Fruit fly (Drosophila melanogaster) whole organism, embryonic: ENCODE results near the gene CG42815.

ENCODE experiments used
- Atf6 ChIP-seq: fragments of 200-800 bp; sonication (Bioruptor generic); IDR thresholded peaks from 2 replicates; pipeline ENCODE4 v1.3.6; 2022; ENCODE audit warnings: missing biosample characterization, missing genetic modification characterization
- CG10654 ChIP-seq: fragments of 200-800 bp; sonication (Bioruptor generic); optimal IDR thresholded peaks from 2 replicates; lab custom pipeline; 2016; ENCODE audit warnings: missing biosample characterization, missing genetic modification characterization
- CG10979 ChIP-seq: fragments of 200-800 bp; sonication (Bioruptor generic); optimal IDR thresholded peaks from 2 replicates; lab custom pipeline; 2018; ENCODE audit warnings: missing biosample characterization, mild to moderate bottlenecking, missing genetic modification characterization, moderate library complexity
- CG11093 ChIP-seq: fragments of 200-800 bp; sonication (Bioruptor generic); IDR thresholded peaks from 3 replicates; pipeline ENCODE4 v1.3.6; 2022; ENCODE audit warnings: missing biosample characterization, missing genetic modification characterization
- CG11696 ChIP-seq: fragments of 200-800 bp; sonication (Bioruptor generic); IDR thresholded peaks from 2 replicates; pipeline ENCODE4 v1.3.6; 2022; ENCODE audit warnings: missing biosample characterization, missing genetic modification characterization
- CG13775 ChIP-seq: fragments of 200-800 bp; sonication (Bioruptor generic); optimal IDR thresholded peaks from 3 replicates; lab custom pipeline; 2017; ENCODE audit warnings: missing biosample characterization, mild to moderate bottlenecking, missing genetic modification characterization
- CG2199 ChIP-seq: fragments of 200-800 bp; sonication (Bioruptor generic); IDR thresholded peaks from 3 replicates; pipeline ENCODE4 v1.3.6; 2022; ENCODE audit warnings: missing biosample characterization, missing genetic modification characterization
- CG2678 ChIP-seq: fragments of 200-800 bp; sonication (Bioruptor generic); optimal IDR thresholded peaks from 3 replicates; lab custom pipeline; 2019; ENCODE audit warnings: missing biosample characterization, mild to moderate bottlenecking, missing genetic modification characterization, moderate library complexity
- CG31441 ChIP-seq: fragments of 200-800 bp; sonication (Bioruptor generic); IDR thresholded peaks from 2 replicates; pipeline ENCODE4 v1.3.6; 2022; ENCODE audit warnings: missing biosample characterization, missing genetic modification characterization
- CG32772 ChIP-seq: fragments of 200-800 bp; sonication (Bioruptor generic); IDR thresholded peaks from 2 replicates; pipeline ENCODE4 v1.3.6; 2022; ENCODE audit warnings: missing biosample characterization, missing genetic modification characterization
- CG3281 ChIP-seq: fragments of 200-800 bp; sonication (Bioruptor generic); optimal IDR thresholded peaks from 3 replicates; lab custom pipeline; 2017; ENCODE audit warnings: missing biosample characterization, mild to moderate bottlenecking, missing genetic modification characterization
- CG3838 ChIP-seq: fragments of 200-800 bp; sonication (Bioruptor generic); optimal IDR thresholded peaks from 3 replicates; lab custom pipeline; 2016; ENCODE audit warnings: missing biosample characterization, missing genetic modification characterization
- CG42726 ChIP-seq: fragments of 200-800 bp; sonication (Bioruptor generic); IDR thresholded peaks from 2 replicates; pipeline ENCODE4 v1.3.6; 2022; ENCODE audit warnings: missing biosample characterization, missing genetic modification characterization; ENCODE audit not compliant: partially characterized antibody
- CG4282 ChIP-seq: fragments of 200-800 bp; sonication (Bioruptor generic); optimal IDR thresholded peaks from 2 replicates; lab custom pipeline; 2016; ENCODE audit warnings: missing biosample characterization, missing genetic modification characterization
- CG5953 ChIP-seq: fragments of 200-800 bp; sonication (Bioruptor generic); IDR thresholded peaks from 2 replicates; pipeline ENCODE4 v1.3.6; 2022; ENCODE audit warnings: missing biosample characterization, missing genetic modification characterization
- CG6689 ChIP-seq: fragments of 200-800 bp; sonication (Bioruptor generic); IDR thresholded peaks from 2 replicates; pipeline ENCODE4 v1.3.6; 2022; ENCODE audit warnings: missing biosample characterization, missing genetic modification characterization
- CG6791 ChIP-seq: fragments of 200-800 bp; sonication (Bioruptor generic); IDR thresholded peaks from 3 replicates; pipeline ENCODE4 v1.3.6; 2022; ENCODE audit warnings: missing biosample characterization, missing genetic modification characterization; ENCODE audit not compliant: partially characterized antibody
- CG7786 ChIP-seq: fragments of 200-800 bp; sonication (Bioruptor generic); optimal IDR thresholded peaks from 2 replicates; lab custom pipeline; 2016; ENCODE audit warnings: missing biosample characterization, missing genetic modification characterization
- CG9797 ChIP-seq: fragments of 200-800 bp; sonication (Bioruptor generic); optimal IDR thresholded peaks from 3 replicates; lab custom pipeline; 2018; ENCODE audit warnings: missing biosample characterization, mild to moderate bottlenecking, missing genetic modification characterization
- CHES-1-like ChIP-seq: fragments of 200-800 bp; sonication (Bioruptor generic); optimal IDR thresholded peaks from 2 replicates; lab custom pipeline; 2016; ENCODE audit warnings: missing biosample characterization, missing genetic modification characterization
- Dll ChIP-seq: fragments of 200-800 bp; sonication (Bioruptor generic); IDR thresholded peaks from 4 replicates; pipeline ENCODE4 v1.3.6; 2022; ENCODE audit warnings: missing biosample characterization, missing genetic modification characterization; ENCODE audit not compliant: partially characterized antibody
- H2.0 ChIP-seq: fragments of 200-800 bp; sonication (Bioruptor generic); IDR thresholded peaks from 2 replicates; pipeline ENCODE4 v1.3.6; 2022; ENCODE audit warnings: missing biosample characterization, missing genetic modification characterization
- HmgD ChIP-seq: fragments of 200-800 bp; sonication (Bioruptor generic); optimal IDR thresholded peaks from 3 replicates; lab custom pipeline; 2016; ENCODE audit warnings: missing biosample characterization, missing genetic modification characterization
- HmgZ ChIP-seq: fragments of 200-800 bp; sonication (Bioruptor generic); optimal IDR thresholded peaks from 2 replicates; lab custom pipeline; 2018; ENCODE audit warnings: missing biosample characterization, mild to moderate bottlenecking, missing genetic modification characterization
- Lhr ChIP-seq: fragments of 200-800 bp; sonication (Bioruptor generic); optimal IDR thresholded peaks from 3 replicates; lab custom pipeline; 2017; ENCODE audit warnings: mild to moderate bottlenecking, missing biosample characterization, missing genetic modification reagents, missing genetic modification characterization
- Nf-YA ChIP-seq: fragments of 200-800 bp; sonication (Bioruptor generic); IDR thresholded peaks from 2 replicates; pipeline ENCODE4 v1.3.6; 2022; ENCODE audit warnings: missing biosample characterization, missing genetic modification characterization
- Oli ChIP-seq: fragments of 200-800 bp; sonication (Bioruptor generic); optimal IDR thresholded peaks from 2 replicates; lab custom pipeline; 2018; ENCODE audit warnings: missing biosample characterization, mild to moderate bottlenecking, missing genetic modification characterization, moderate library complexity
- Taf1 ChIP-seq: fragments of 200-800 bp; sonication (Bioruptor generic); IDR thresholded peaks from 2 replicates; pipeline ENCODE4 v1.3.6; 2022; ENCODE audit warnings: missing biosample characterization, missing genetic modification characterization
- abd-A ChIP-seq: fragments of 200-800 bp; sonication (Bioruptor generic); optimal IDR thresholded peaks from 3 replicates; lab custom pipeline; 2019; ENCODE audit warnings: missing biosample characterization, mild to moderate bottlenecking, missing genetic modification characterization, moderate library complexity
- aop ChIP-seq: fragments of 200-800 bp; sonication (Bioruptor generic); IDR thresholded peaks from 2 replicates; pipeline ENCODE4 v1.3.6; 2022; ENCODE audit warnings: missing biosample characterization, missing genetic modification characterization
- ato ChIP-seq: fragments of 200-800 bp; sonication (Bioruptor generic); IDR thresholded peaks from 2 replicates; pipeline ENCODE4 v1.3.6; 2022; ENCODE audit warnings: missing biosample characterization, missing genetic modification characterization; ENCODE audit not compliant: partially characterized antibody
- cad ChIP-seq: fragments of >200 bp; optimal IDR thresholded peaks from 2 replicates; lab custom pipeline; 2017; ENCODE audit warnings: missing biosample characterization, missing genetic modification characterization
- chinmo ChIP-seq: fragments of 200-800 bp; sonication (Bioruptor generic); IDR thresholded peaks from 4 replicates; pipeline ENCODE4 v1.3.6; 2022; ENCODE audit warnings: missing biosample characterization, missing genetic modification characterization; ENCODE audit not compliant: partially characterized antibody
- crol ChIP-seq: fragments of 200-800 bp; sonication (Bioruptor generic); IDR thresholded peaks from 2 replicates; pipeline ENCODE4 v1.3.6; 2022; ENCODE audit warnings: missing biosample characterization, missing genetic modification characterization
- disco-r ChIP-seq: fragments of 200-800 bp; sonication (Bioruptor generic); optimal IDR thresholded peaks from 2 replicates; lab custom pipeline; 2016; ENCODE audit warnings: missing biosample characterization, missing genetic modification characterization
- fd102C ChIP-seq: fragments of 200-800 bp; sonication (Bioruptor generic); optimal IDR thresholded peaks from 2 replicates; lab custom pipeline; 2018; ENCODE audit warnings: missing biosample characterization, mild to moderate bottlenecking, missing genetic modification characterization, moderate library complexity
- ftz-f1 ChIP-seq: fragments of 200-800 bp; sonication (Bioruptor generic); optimal IDR thresholded peaks from 2 replicates; lab custom pipeline; 2016; ENCODE audit warnings: missing biosample characterization, missing genetic modification characterization
- grau ChIP-seq: fragments of 200-800 bp; optimal IDR thresholded peaks from 3 replicates; lab custom pipeline; 2019; ENCODE audit warnings: missing biosample characterization, mild to moderate bottlenecking, missing genetic modification characterization, moderate library complexity
- jing ChIP-seq: fragments of 200-800 bp; sonication (Bioruptor generic); optimal IDR thresholded peaks from 2 replicates; lab custom pipeline; 2018; ENCODE audit warnings: missing biosample characterization, mild to moderate bottlenecking, missing genetic modification characterization
- kay ChIP-seq: fragments of 200-800 bp; sonication (Bioruptor generic); optimal IDR thresholded peaks from 2 replicates; lab custom pipeline; 2016; ENCODE audit warnings: missing biosample characterization, missing genetic modification characterization
- lab ChIP-seq: fragments of 200-800 bp; sonication (Bioruptor generic); optimal IDR thresholded peaks from 3 replicates; lab custom pipeline; 2017; ENCODE audit warnings: missing biosample characterization, missing genetic modification characterization, mild to moderate bottlenecking, moderate library complexity, missing genetic modification reagents
- pita ChIP-seq: fragments of 200-800 bp; sonication (Bioruptor generic); optimal IDR thresholded peaks from 2 replicates; lab custom pipeline; 2017; ENCODE audit warnings: missing biosample characterization, mild to moderate bottlenecking, missing genetic modification characterization
- prd ChIP-seq, 3 experiments: fragments of >200 bp in 2 of 3; fragments of 200-800 bp in 1 of 3; sonication (Bioruptor generic) in 1 of 3; optimal IDR thresholded peaks in 2 of 3; IDR thresholded peaks in 1 of 3; 2 replicates in 2 of 3; 3 replicates in 1 of 3; pipeline versions ENCODE4 v1.3.6 to Lab custom; 2017 to 2022; ENCODE audit warnings: missing biosample characterization in 1 of 3, missing genetic modification characterization in 1 of 3
- salm ChIP-seq: fragments of 200-800 bp; sonication (Bioruptor generic); optimal IDR thresholded peaks from 2 replicates; lab custom pipeline; 2018; ENCODE audit warnings: missing biosample characterization, mild to moderate bottlenecking, missing genetic modification characterization
- schlank ChIP-seq: fragments of 200-800 bp; sonication (Bioruptor generic); optimal IDR thresholded peaks from 2 replicates; lab custom pipeline; 2018; ENCODE audit warnings: missing biosample characterization, mild to moderate bottlenecking, missing genetic modification characterization
- sd ChIP-seq: fragments of 200-800 bp; sonication (Bioruptor generic); optimal IDR thresholded peaks from 3 replicates; lab custom pipeline; 2018; ENCODE audit warnings: missing biosample characterization, mild to moderate bottlenecking, missing genetic modification characterization, moderate library complexity
- zfh1 ChIP-seq: fragments of 200-800 bp; sonication (Bioruptor generic); IDR thresholded peaks from 3 replicates; pipeline ENCODE4 v1.3.6; 2022; ENCODE audit warnings: missing biosample characterization, missing genetic modification characterization
- zfh2 ChIP-seq: fragments of 200-800 bp; sonication (Bioruptor generic); optimal IDR thresholded peaks from 2 replicates; lab custom pipeline; 2016; ENCODE audit warnings: missing biosample characterization, missing genetic modification characterization

Gene CG42815

DNA sequence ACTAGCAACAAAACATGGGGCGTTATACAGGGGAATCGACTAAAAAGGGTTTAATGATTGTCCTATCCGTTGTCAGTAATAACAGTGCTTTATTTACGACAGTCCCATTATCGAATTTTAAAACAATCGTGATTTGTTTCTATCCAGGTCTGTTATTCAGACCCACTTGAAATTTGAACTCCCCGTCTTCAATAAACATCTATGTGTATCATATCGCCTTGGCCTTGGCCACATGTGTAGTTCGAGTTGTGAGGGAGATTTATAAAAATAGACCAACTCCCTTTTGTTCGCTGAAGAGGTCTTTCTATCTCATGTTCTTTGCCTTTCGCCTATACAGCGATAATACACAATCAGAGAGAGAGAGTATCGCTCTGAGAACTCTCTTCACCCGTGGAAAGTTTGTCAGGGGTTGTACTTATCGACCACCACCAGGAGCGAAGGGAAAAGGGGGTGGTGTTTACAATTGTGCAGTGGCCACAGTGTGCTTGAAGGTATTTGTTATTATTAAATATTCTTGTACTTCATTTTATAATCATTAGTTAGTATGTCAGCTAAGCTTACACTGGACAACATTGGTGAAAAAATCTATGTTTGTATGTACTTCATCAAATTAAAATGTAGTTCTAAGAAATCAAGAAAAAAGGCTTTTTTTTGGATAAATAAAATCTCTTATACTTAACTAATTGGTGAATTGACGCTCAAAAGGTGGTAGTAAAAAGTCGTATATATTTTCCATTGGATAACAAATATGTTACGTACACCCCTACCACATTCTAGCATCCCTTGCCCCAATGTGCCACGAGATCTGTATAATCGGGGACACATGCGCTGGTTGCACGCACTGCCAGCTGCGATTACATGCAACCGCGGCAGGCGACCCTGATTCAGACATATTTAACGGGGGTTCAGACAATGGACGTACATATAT is 33.9 kb downstream of the CG42815 start (continued):
- TF ChIP-seq Dll (no peak), CG32772 (GFP tag; lab: Robert Waterston, UW) (0 out of 2 replicates have a peak, but pooled peaks have one; percentile 45), kay (peak; percentile 35), Atf6 (GFP tag; lab: Robert Waterston, UW) (no peak), CG3281 (peak; percentile 53), CG6689 (peak; percentile 82), CHES-1-like (GFP tag; lab: Kevin White, UChicago) (peak; percentile 6), CG5953 (GFP tag; lab: Robert Waterston, UW) (no peak), CG11093 (GFP tag; lab: Robert Waterston, UW) (peak; percentile 75), pita (no peak), crol (GFP tag; lab: Robert Waterston, UW) (peak; percentile 88), aop (GFP tag; lab: Robert Waterston, UW) (no peak), Taf1 (GFP tag; lab: Robert Waterston, UW) (no peak), lab (GFP tag; lab: Kevin White, UChicago) (peak; percentile 68), sd (tag; lab: Kevin White, UChicago) (no peak), CG11696 (GFP tag; lab: Robert Waterston, UW) (0 out of 2 replicates have a peak, but pooled peaks have one; percentile 38), zfh1 (GFP tag; lab: Robert Waterston, UW) (peak; percentile 78), Lhr (GFP tag; lab: Kevin White, UChicago) (peak; percentile 77), zfh2 (GFP tag; lab: Kevin White, UChicago) (no peak), HmgD (GFP tag; lab: Kevin White, UChicago) (no peak), prd (optimal IDR thresholded peaks at IDR 0.05; lab: Kevin White, UChicago) (no peak), prd (GFP tag; IDR thresholded peaks at IDR 0.05; lab: Robert Waterston, UW) (peak; percentile 75), HmgZ (tag; lab: Kevin White, UChicago) (peak; percentile 23), fd102C (GFP tag; lab: Kevin White, UChicago) (peak; percentile 20), CG42726 (GFP tag; lab: Robert Waterston, UW) (no peak), CG2678 (tag; lab: Kevin White, UChicago) (peak; percentile 82), CG2199 (GFP tag; lab: Robert Waterston, UW) (0 out of 3 replicates have a peak, but pooled peaks have one; percentile 12), CG4282 (GFP tag; lab: Kevin White, UChicago) (peak; percentile 68), CG9797 (GFP tag; lab: Kevin White, UChicago) (peak; percentile 26), ato (GFP tag; lab: Robert Waterston, UW) (no peak), H2.0 (GFP tag; lab: Robert Waterston, UW) (peak; percentile 48), Nf-YA (GFP tag; lab: Robert Waterston, UW) (no peak; the same call in 1 of the 2 replicates), grau (tag; lab: Kevin White, UChicago) (peak; percentile 80), CG31441 (peak; percentile 95), CG6791 (peak; percentile 40; the same call in 1 of the 3 replicates), abd-A (no peak), CG7786 (GFP tag; lab: Kevin White, UChicago) (peak; percentile 15), schlank (tag; lab: Kevin White, UChicago) (no peak), Oli (tag; lab: Kevin White, UChicago) (peak; percentile 82), disco-r (peak; percentile 38), CG10979 (tag; lab: Kevin White, UChicago) (peak; percentile 95), CG3838 (GFP tag; lab: Kevin White, UChicago) (peak; percentile 38), salm (tag; lab: Kevin White, UChicago) (peak; percentile 49), CG10654 (GFP tag; lab: Kevin White, UChicago) (peak; percentile 54), jing (GFP tag; lab: Kevin White, UChicago) (peak; percentile 67), ftz-f1 (GFP tag; lab: Kevin White, UChicago) (no peak), CG13775 (GFP tag; lab: Kevin White, UChicago) (peak; percentile 86), cad (GFP tag; lab: Kevin White, UChicago) (no peak), chinmo (GFP tag; lab: Robert Waterston, UW) (0 out of 4 replicates have a peak, but pooled peaks have one; percentile 8)
